Fruit fly (Drosophila melanogaster): ENCODE data around the gene CG44094.

CG44094 gene

dm6 chr3R:14574962-14575717, 1.3 kb downstream of the CG44094 start:
- peak; percentile 54 for TF ChIP-seq CG34367 (tag; optimal IDR thresholded peaks at IDR 0.05)
- TF ChIP-seq gl (tag; optimal IDR thresholded peaks at IDR 0.05): no peak
- TF ChIP-seq CG32121 (GFP tag; IDR thresholded peaks at IDR 0.05): peak; percentile 52
- TF ChIP-seq Pif1B (GFP tag; optimal IDR thresholded peaks at IDR 0.05): peak; percentile 7
- no peak for TF ChIP-seq EcR (GFP tag; optimal IDR thresholded peaks at IDR 0.05)
- TF ChIP-seq CG8159 (tag; optimal IDR thresholded peaks at IDR 0.05): peak; percentile 81
- TF ChIP-seq CG14655 (GFP tag; optimal IDR thresholded peaks at IDR 0.05): peak; percentile 73
- TF ChIP-seq CG15710 (tag; optimal IDR thresholded peaks at IDR 0.05): peak; percentile 69
- no peak for TF ChIP-seq CG13204 (GFP tag; optimal IDR thresholded peaks at IDR 0.05)
- TF ChIP-seq CG4496 (GFP tag; IDR thresholded peaks at IDR 0.05): peak; percentile 70; the same call in 2 of the 3 replicates
- TF ChIP-seq CG8301 (tag; optimal IDR thresholded peaks at IDR 0.05): peak; percentile 61
- TF ChIP-seq D1 (tag; optimal IDR thresholded peaks at IDR 0.05): no peak
- no peak for TF ChIP-seq CG10348 (GFP tag; IDR thresholded peaks at IDR 0.05)
- no peak for TF ChIP-seq CG12605 (GFP tag; IDR thresholded peaks at IDR 0.05)
- TF ChIP-seq CG9948 (tag; optimal IDR thresholded peaks at IDR 0.05): peak; percentile 71
- peak; percentile 37 for TF ChIP-seq Pif1A (GFP tag; optimal IDR thresholded peaks at IDR 0.05)
- no peak; the same call in 2 of the 3 replicates for TF ChIP-seq fd96Ca (GFP tag; IDR thresholded peaks at IDR 0.05)
- TF ChIP-seq CG17806 (tag; optimal IDR thresholded peaks at IDR 0.05): peak; percentile 49
- 0 out of 2 replicates have a peak, but pooled peaks have one; percentile 31 for TF ChIP-seq rn (GFP tag; IDR thresholded peaks at IDR 0.05)
- TF ChIP-seq Ets98B (GFP tag; IDR thresholded peaks at IDR 0.05): peak; percentile 15; the same call in 1 of the 2 replicates
- TF ChIP-seq Snoo (tag; optimal IDR thresholded peaks at IDR 0.05): peak; percentile 50

DNA sequence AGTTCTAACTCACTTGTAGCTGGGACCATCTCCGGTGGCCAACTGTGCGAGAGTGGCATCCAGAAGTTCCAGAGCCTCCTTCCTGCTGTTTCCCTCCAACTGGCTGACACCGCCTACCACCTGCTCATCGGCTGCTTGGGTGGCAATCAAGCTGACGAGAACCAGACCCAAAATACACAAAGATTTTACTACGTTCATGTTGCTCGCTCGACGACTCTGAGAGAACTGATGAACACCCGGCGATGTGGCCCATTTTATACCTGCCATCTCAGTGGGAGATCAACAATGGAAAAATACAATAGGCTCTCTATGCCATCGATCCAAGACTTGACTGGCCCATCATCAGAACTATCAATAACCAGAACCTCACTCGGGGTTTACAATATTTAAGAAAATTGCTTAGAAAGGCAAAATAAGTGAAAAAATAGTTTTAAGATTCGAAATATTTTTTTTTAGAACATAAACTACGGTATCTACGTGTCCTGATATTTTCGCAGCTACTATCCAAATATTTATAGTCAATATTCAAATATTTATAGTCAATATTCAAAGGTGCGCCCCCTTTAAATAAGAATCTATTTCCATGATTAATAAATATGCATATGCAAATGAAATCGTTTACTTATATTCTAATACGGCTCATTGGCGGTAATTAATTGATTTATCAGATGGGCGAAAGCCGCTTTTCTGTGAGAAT, 6.9 kb downstream of the CG44094 start, which contains the start of gene Cys:
Cys (minus strand) TSS at position 234 of the 697 bp plus-strand sequence.
- TF ChIP-seq EcR (GFP tag; optimal IDR thresholded peaks at IDR 0.05) (peak; percentile 11), Ets98B (GFP tag; IDR thresholded peaks at IDR 0.05) (peak; percentile 23; the same call in 1 of the 2 replicates), CG15710 (tag; optimal IDR thresholded peaks at IDR 0.05) (no peak)

dm6 chr3R:14568501-14569137, 7.8 kb downstream of the CG44094 start, which contains the start of gene CG8066:
TSS of gene CG8066 (minus strand) at chr3R:14568847.
- TF ChIP-seq CG13204 (GFP tag; optimal IDR thresholded peaks at IDR 0.05) (no peak), EcR (GFP tag; optimal IDR thresholded peaks at IDR 0.05) (no peak), CG14655 (GFP tag; optimal IDR thresholded peaks at IDR 0.05) (peak; percentile 21), CG4496 (GFP tag; IDR thresholded peaks at IDR 0.05) (peak; percentile 17; the same call in 1 of the 3 replicates), CG17806 (tag; optimal IDR thresholded peaks at IDR 0.05) (no peak), CG12605 (GFP tag; IDR thresholded peaks at IDR 0.05) (no peak), rn (GFP tag; IDR thresholded peaks at IDR 0.05) (no peak), CG15710 (tag; optimal IDR thresholded peaks at IDR 0.05) (no peak), CG10348 (GFP tag; IDR thresholded peaks at IDR 0.05) (no peak), Snoo (tag; optimal IDR thresholded peaks at IDR 0.05) (no peak), CG32121 (GFP tag; IDR thresholded peaks at IDR 0.05) (no peak), D1 (tag; optimal IDR thresholded peaks at IDR 0.05) (no peak), CG34367 (tag; optimal IDR thresholded peaks at IDR 0.05) (no peak), CG8159 (tag; optimal IDR thresholded peaks at IDR 0.05) (no peak), gl (tag; optimal IDR thresholded peaks at IDR 0.05) (no peak), Pif1B (GFP tag; optimal IDR thresholded peaks at IDR 0.05) (no peak), Pif1A (GFP tag; optimal IDR thresholded peaks at IDR 0.05) (peak; percentile 13), fd96Ca (GFP tag; IDR thresholded peaks at IDR 0.05) (no peak), Ets98B (GFP tag; IDR thresholded peaks at IDR 0.05) (peak; percentile 54; the same call in 1 of the 2 replicates), CG8301 (tag; optimal IDR thresholded peaks at IDR 0.05) (peak; percentile 21), CG9948 (tag; optimal IDR thresholded peaks at IDR 0.05) (no peak)

- TF ChIP-seq CG10348 (GFP tag; IDR thresholded peaks at IDR 0.05) (no peak), CG14655 (GFP tag; optimal IDR thresholded peaks at IDR 0.05) (no peak), CG13204 (GFP tag; optimal IDR thresholded peaks at IDR 0.05) (no peak), CG12605 (GFP tag; IDR thresholded peaks at IDR 0.05) (no peak), rn (GFP tag; IDR thresholded peaks at IDR 0.05) (no peak), CG17806 (tag; optimal IDR thresholded peaks at IDR 0.05) (no peak), Ets98B (GFP tag; IDR thresholded peaks at IDR 0.05) (no peak), Pif1A (GFP tag; optimal IDR thresholded peaks at IDR 0.05) (no peak), CG8159 (tag; optimal IDR thresholded peaks at IDR 0.05) (no peak), CG8301 (tag; optimal IDR thresholded peaks at IDR 0.05) (no peak), CG32121 (GFP tag; IDR thresholded peaks at IDR 0.05) (no peak)
Observed at dm6 chr3R:14567796-14568195, 8.6 kb downstream of the CG44094 start.

DNA sequence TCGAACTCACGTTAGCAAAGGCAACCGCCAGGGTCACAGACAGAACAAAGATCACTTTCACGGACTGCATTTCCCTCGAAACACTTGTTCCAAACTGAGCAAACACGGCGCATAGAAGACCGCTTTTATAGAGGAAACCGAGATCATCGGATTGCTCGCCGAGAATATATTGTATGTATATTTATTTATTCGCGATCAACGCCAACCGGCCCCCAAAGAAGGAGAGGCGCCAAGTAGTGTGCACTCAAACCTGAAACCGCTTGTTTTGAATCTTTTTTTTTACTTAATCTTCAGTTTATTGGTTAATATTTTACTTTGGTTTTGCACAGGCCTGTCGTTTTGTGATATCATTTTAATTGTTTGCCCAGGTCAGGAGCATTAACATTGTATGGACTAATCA, 9.1 kb downstream of the CG44094 start, which contains the start of gene CG31313:
CG31313 (minus strand) TSS at position 101 of the 400 bp plus-strand sequence.
- TF ChIP-seq CG17806 (tag; optimal IDR thresholded peaks at IDR 0.05) (no peak), fd96Ca (GFP tag; IDR thresholded peaks at IDR 0.05) (no peak), CG8301 (tag; optimal IDR thresholded peaks at IDR 0.05) (no peak), CG32121 (GFP tag; IDR thresholded peaks at IDR 0.05) (no peak), CG9948 (tag; optimal IDR thresholded peaks at IDR 0.05) (no peak), gl (tag; optimal IDR thresholded peaks at IDR 0.05) (no peak), Ets98B (GFP tag; IDR thresholded peaks at IDR 0.05) (no peak), CG15710 (tag; optimal IDR thresholded peaks at IDR 0.05) (no peak), CG34367 (tag; optimal IDR thresholded peaks at IDR 0.05) (no peak)

Measured in whole organism, pupa.